Worm (Caenorhabditis elegans): ENCODE measurements around the gene F10C1.23.

ce11 chrII:5797348-5797977, 39.6 kb downstream of the F10C1.23 start, which contains the start of the genes msp-63 and msp-142:
- TF ChIP-seq hmg-20 (GFP tag; IDR thresholded peaks at IDR 0.05) = no peak
- TF ChIP-seq B0261.1 (tag; optimal IDR thresholded peaks at IDR 0.05) = no peak
- TF ChIP-seq ama-1 (optimal IDR thresholded peaks at IDR 0.05) = no peak
- TF ChIP-seq ama-1 (GFP tag; optimal IDR thresholded peaks at IDR 0.05) = no peak
- no peak for TF ChIP-seq unc-130 (GFP tag; optimal IDR thresholded peaks at IDR 0.05)
- TF ChIP-seq mel-28 (tag; optimal IDR thresholded peaks at IDR 0.05; ENCODE audit: borderline replicate concordance) = no peak
- no peak for TF ChIP-seq aptf-2 (GFP tag; conservative IDR thresholded peaks at IDR 0.05)
- no peak for TF ChIP-seq unc-62 (GFP tag; optimal IDR thresholded peaks at IDR 0.05)
- no peak for TF ChIP-seq lsl-1 (GFP tag; optimal IDR thresholded peaks at IDR 0.05)
- no peak for TF ChIP-seq rpc-1 (optimal IDR thresholded peaks at IDR 0.05)
- no peak for TF ChIP-seq rpc-1 (tag; optimal IDR thresholded peaks at IDR 0.05)
- TF ChIP-seq nhr-90 (tag; optimal IDR thresholded peaks at IDR 0.05) = no peak
- no peak for TF ChIP-seq snpc-4 (GFP tag; optimal IDR thresholded peaks at IDR 0.05)
- TF ChIP-seq snpc-4 (tag; optimal IDR thresholded peaks at IDR 0.05) = no peak
- no peak for TF ChIP-seq efl-1 (GFP tag; optimal IDR thresholded peaks at IDR 0.05)

All from whole organism, young adult.